Fruit fly (Drosophila melanogaster) whole organism: ENCODE data around the gene Exd2.

Experiments
- CG8478 ChIP-seq: fragments of >200 bp; optimal IDR thresholded peaks from 2 replicates; lab custom pipeline; 2018; ENCODE audit warnings: inconsistent platforms
- EcR ChIP-seq, 2 experiments: fragments of >200 bp; optimal IDR thresholded peaks; 2 replicates each; lab custom pipeline; 2017; ENCODE audit warnings: missing biosample characterization in 2 of 2, missing genetic modification characterization in 2 of 2, missing genetic modification reagents in 2 of 2

DNA sequence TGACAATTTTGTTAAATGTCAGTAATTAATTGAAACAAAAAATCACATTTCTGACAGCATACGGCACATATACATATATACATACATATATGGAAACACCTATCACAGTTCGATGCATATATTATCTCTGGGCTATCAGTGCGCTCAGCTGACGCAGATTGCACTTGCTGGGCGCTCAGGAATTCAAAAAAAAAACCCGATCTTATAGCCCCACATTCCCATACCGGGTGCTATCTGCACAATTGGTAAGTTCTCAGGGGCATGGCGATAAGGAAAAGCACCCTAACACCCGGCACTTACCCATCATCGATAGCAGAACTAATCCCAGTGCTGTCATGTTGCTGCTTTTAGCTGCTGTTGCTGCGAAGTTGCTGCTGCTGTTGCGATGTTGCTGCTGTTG, 21.8 kb upstream of the Exd2 start:
- no peak for TF ChIP-seq EcR (GFP tag; optimal IDR thresholded peaks at IDR 0.05; lab: Kevin White, UChicago)
- no peak for TF ChIP-seq CG8478 (lab: Kevin White, UChicago)
